Fruit fly (Drosophila melanogaster) whole organism, embryonic: Measurements from ENCODE around the gene CG1575.

ENCODE experiments used
- Bdp1 ChIP-seq: fragments of 200-800 bp; sonication (Bioruptor generic); optimal IDR thresholded peaks from 3 replicates; lab custom pipeline; 2016; ENCODE audit warnings: missing biosample characterization, missing genetic modification characterization
- CG1024 ChIP-seq: fragments of 200-800 bp; sonication (Bioruptor generic); IDR thresholded peaks from 2 replicates; pipeline ENCODE4 v1.3.6; 2022; ENCODE audit warnings: missing biosample characterization, missing genetic modification characterization
- CG10654 ChIP-seq: fragments of 200-800 bp; sonication (Bioruptor generic); optimal IDR thresholded peaks from 2 replicates; lab custom pipeline; 2016; ENCODE audit warnings: missing biosample characterization, missing genetic modification characterization
- CG11695 ChIP-seq: fragments of 200-800 bp; sonication (Bioruptor generic); IDR thresholded peaks from 3 replicates; pipeline ENCODE4 v1.3.6; 2022; ENCODE audit warnings: missing biosample characterization, missing genetic modification characterization
- CG12071 ChIP-seq: fragments of 200-800 bp; sonication (Bioruptor generic); optimal IDR thresholded peaks from 3 replicates; lab custom pipeline; 2018; ENCODE audit warnings: missing biosample characterization, mild to moderate bottlenecking, missing genetic modification characterization
- CG12659 ChIP-seq: fragments of 200-800 bp; sonication (Bioruptor generic); optimal IDR thresholded peaks from 3 replicates; lab custom pipeline; 2017; ENCODE audit warnings: mild to moderate bottlenecking, missing biosample characterization, missing genetic modification reagents, missing genetic modification characterization
- CG14014 ChIP-seq: fragments of 200-800 bp; sonication (Bioruptor generic); IDR thresholded peaks from 2 replicates; pipeline ENCODE4 v1.3.6; 2022; ENCODE audit warnings: missing biosample characterization, missing genetic modification characterization
- CG14441 ChIP-seq: fragments of 200-800 bp; sonication (Bioruptor generic); IDR thresholded peaks from 2 replicates; pipeline ENCODE4 v1.3.6; 2022; ENCODE audit warnings: missing biosample characterization, missing genetic modification characterization
- CG15601 ChIP-seq: fragments of 200-800 bp; sonication (Bioruptor generic); optimal IDR thresholded peaks from 3 replicates; lab custom pipeline; 2019; ENCODE audit warnings: missing biosample characterization, mild to moderate bottlenecking, missing genetic modification characterization, moderate library complexity
- CG17361 ChIP-seq: fragments of 200-800 bp; sonication (Bioruptor generic); IDR thresholded peaks from 3 replicates; pipeline ENCODE4 v1.3.6; 2022; ENCODE audit warnings: missing biosample characterization, missing genetic modification characterization
- CG2120 ChIP-seq: fragments of 200-800 bp; sonication (Bioruptor generic); optimal IDR thresholded peaks from 3 replicates; lab custom pipeline; 2016; ENCODE audit warnings: missing biosample characterization, missing genetic modification characterization
- CG4282 ChIP-seq: fragments of 200-800 bp; sonication (Bioruptor generic); optimal IDR thresholded peaks from 2 replicates; lab custom pipeline; 2016; ENCODE audit warnings: missing biosample characterization, missing genetic modification characterization
- CG4404 ChIP-seq: fragments of 200-800 bp; sonication (Bioruptor generic); IDR thresholded peaks from 2 replicates; pipeline ENCODE4 v1.3.6; 2022; ENCODE audit warnings: missing biosample characterization, missing genetic modification characterization
- CG7745 ChIP-seq: fragments of 200-800 bp; sonication (Bioruptor generic); optimal IDR thresholded peaks from 2 replicates; lab custom pipeline; 2018; ENCODE audit warnings: missing biosample characterization, mild to moderate bottlenecking, missing genetic modification characterization, moderate library complexity
- CG8765 ChIP-seq: fragments of 200-800 bp; sonication (Bioruptor generic); IDR thresholded peaks from 2 replicates; pipeline ENCODE4 v1.3.6; 2022; ENCODE audit warnings: missing biosample characterization, missing genetic modification characterization
- CkIIα-i1 ChIP-seq: fragments of 200-800 bp; sonication (Bioruptor generic); IDR thresholded peaks from 2 replicates; pipeline ENCODE4 v1.3.6; 2022; ENCODE audit warnings: missing biosample characterization, missing genetic modification characterization
- D19A ChIP-seq: fragments of 200-800 bp; optimal IDR thresholded peaks from 3 replicates; lab custom pipeline; 2019; ENCODE audit warnings: missing biosample characterization, mild to moderate bottlenecking, missing genetic modification characterization, moderate library complexity
- Dad ChIP-seq: fragments of 200-800 bp; sonication (Bioruptor generic); optimal IDR thresholded peaks from 3 replicates; lab custom pipeline; 2016; ENCODE audit warnings: missing biosample characterization, missing genetic modification characterization
- Eip74EF ChIP-seq, 2 experiments: fragments of 200-800 bp in 1 of 2; fragments of >200 bp in 1 of 2; sonication (Bioruptor generic) in 1 of 2; optimal IDR thresholded peaks; 2 replicates each; lab custom pipeline; 2017 to 2019; ENCODE audit warnings: missing biosample characterization in 2 of 2, missing genetic modification characterization in 2 of 2, mild to moderate bottlenecking in 1 of 2, moderate library complexity in 1 of 2
- Hand ChIP-seq: fragments of 200-800 bp; sonication (Bioruptor generic); optimal IDR thresholded peaks from 2 replicates; lab custom pipeline; 2017; ENCODE audit warnings: mild to moderate bottlenecking, missing biosample characterization, missing genetic modification reagents, missing genetic modification characterization
- Kr ChIP-seq: fragments of 200-800 bp; sonication (Bioruptor generic); optimal IDR thresholded peaks from 2 replicates; lab custom pipeline; 2017; ENCODE audit warnings: missing biosample characterization, mild to moderate bottlenecking, missing genetic modification characterization
- MESR4 ChIP-seq: fragments of 200-800 bp; sonication (Bioruptor generic); optimal IDR thresholded peaks from 2 replicates; lab custom pipeline; 2018; ENCODE audit warnings: missing biosample characterization, mild to moderate bottlenecking, missing genetic modification characterization, moderate library complexity
- MTF-1 ChIP-seq: fragments of 200-800 bp; sonication (Bioruptor generic); optimal IDR thresholded peaks from 2 replicates; lab custom pipeline; 2018; ENCODE audit warnings: missing biosample characterization, mild to moderate bottlenecking, missing genetic modification characterization, borderline replicate concordance
- Sry-β ChIP-seq: fragments of 200-800 bp; sonication (Bioruptor generic); optimal IDR thresholded peaks from 2 replicates; lab custom pipeline; 2018; ENCODE audit warnings: missing biosample characterization, mild to moderate bottlenecking, missing genetic modification characterization, moderate library complexity
- abd-A ChIP-seq: fragments of 200-800 bp; sonication (Bioruptor generic); optimal IDR thresholded peaks from 3 replicates; lab custom pipeline; 2019; ENCODE audit warnings: missing biosample characterization, mild to moderate bottlenecking, missing genetic modification characterization, moderate library complexity
- ac ChIP-seq: fragments of 200-800 bp; sonication (Bioruptor generic); optimal IDR thresholded peaks from 3 replicates; lab custom pipeline; 2017; ENCODE audit warnings: missing biosample characterization, mild to moderate bottlenecking, missing genetic modification characterization
- ato ChIP-seq: fragments of 200-800 bp; sonication (Bioruptor generic); IDR thresholded peaks from 2 replicates; pipeline ENCODE4 v1.3.6; 2022; ENCODE audit warnings: missing biosample characterization, missing genetic modification characterization; ENCODE audit not compliant: partially characterized antibody
- br ChIP-seq: fragments of >200 bp; optimal IDR thresholded peaks from 2 replicates; lab custom pipeline; 2017
- btn ChIP-seq: fragments of 200-800 bp; sonication (Bioruptor generic); optimal IDR thresholded peaks from 2 replicates; lab custom pipeline; 2016; ENCODE audit warnings: missing biosample characterization, missing genetic modification characterization
- croc ChIP-seq: fragments of 200-800 bp; sonication (Bioruptor generic); conservative IDR thresholded peaks from 3 replicates; pipeline ENCODE4 v1.3.6; 2022; ENCODE audit warnings: missing biosample characterization, missing genetic modification characterization
- dmrt11E ChIP-seq: fragments of 200-800 bp; sonication (Bioruptor generic); optimal IDR thresholded peaks from 3 replicates; lab custom pipeline; 2018; ENCODE audit warnings: missing biosample characterization, mild to moderate bottlenecking, missing genetic modification characterization, moderate library complexity
- exex ChIP-seq: fragments of 200-800 bp; sonication (Bioruptor generic); optimal IDR thresholded peaks from 4 replicates; lab custom pipeline; 2018; ENCODE audit warnings: missing biosample characterization, mild to moderate bottlenecking, missing genetic modification characterization, moderate library complexity
- fd64A ChIP-seq: fragments of 200-800 bp; sonication (Bioruptor generic); optimal IDR thresholded peaks from 3 replicates; lab custom pipeline; 2018; ENCODE audit warnings: missing biosample characterization, mild to moderate bottlenecking, missing genetic modification characterization
- grn ChIP-seq: fragments of 200-800 bp; sonication (Bioruptor generic); optimal IDR thresholded peaks from 3 replicates; lab custom pipeline; 2017; ENCODE audit warnings: missing biosample characterization, missing genetic modification characterization
- gt ChIP-seq: fragments of 200-800 bp; sonication (Bioruptor generic); IDR thresholded peaks from 2 replicates; pipeline ENCODE4 v1.3.6; 2022; ENCODE audit warnings: missing biosample characterization, missing genetic modification characterization
- h ChIP-seq: fragments of >200 bp; optimal IDR thresholded peaks from 2 replicates; lab custom pipeline; 2017
- jigr1 ChIP-seq: fragments of 200-800 bp; sonication (Bioruptor generic); IDR thresholded peaks from 3 replicates; pipeline ENCODE4 v1.3.6; 2022; ENCODE audit warnings: missing biosample characterization, missing genetic modification characterization
- lov ChIP-seq, 2 experiments: fragments of 200-800 bp in 1 of 2; fragments of >200 bp in 1 of 2; sonication (Bioruptor generic) in 1 of 2; IDR thresholded peaks in 1 of 2; optimal IDR thresholded peaks in 1 of 2; 2 replicates in 1 of 2; 3 replicates in 1 of 2; pipeline versions ENCODE4 v1.3.6 to Lab custom; 2017 to 2022; ENCODE audit warnings: missing biosample characterization in 1 of 2, missing genetic modification characterization in 1 of 2
- maf-S ChIP-seq: fragments of 200-800 bp; sonication (Bioruptor generic); optimal IDR thresholded peaks from 2 replicates; lab custom pipeline; 2016; ENCODE audit warnings: missing biosample characterization, missing genetic modification characterization
- mirr ChIP-seq: fragments of 200-800 bp; sonication (Bioruptor generic); optimal IDR thresholded peaks from 3 replicates; lab custom pipeline; 2018; ENCODE audit warnings: missing biosample characterization, mild to moderate bottlenecking, missing genetic modification characterization
- onecut ChIP-seq: fragments of 200-800 bp; sonication (Bioruptor generic); IDR thresholded peaks from 2 replicates; pipeline ENCODE4 v1.3.6; 2022; ENCODE audit warnings: missing biosample characterization, missing genetic modification characterization
- p53 ChIP-seq: fragments of 200-800 bp; sonication (Bioruptor generic); optimal IDR thresholded peaks from 2 replicates; lab custom pipeline; 2016; ENCODE audit warnings: missing biosample characterization, missing genetic modification characterization
- peb ChIP-seq: fragments of 200-800 bp; sonication (Bioruptor generic); IDR thresholded peaks from 2 replicates; pipeline ENCODE4 v1.3.6; 2022; ENCODE audit warnings: missing biosample characterization, missing genetic modification characterization
- pum ChIP-seq: fragments of 200-800 bp; sonication (Bioruptor generic); optimal IDR thresholded peaks from 2 replicates; lab custom pipeline; 2016; ENCODE audit warnings: missing biosample characterization, missing genetic modification characterization
- sens ChIP-seq: fragments of 200-800 bp; sonication (Bioruptor generic); peaks from one replicate; lab custom pipeline; 2016; ENCODE audit warnings: missing biosample characterization, missing genetic modification characterization
- sisA ChIP-seq: fragments of 200-800 bp; sonication (Bioruptor generic); IDR thresholded peaks from 2 replicates; pipeline ENCODE4 v1.3.6; 2022; ENCODE audit warnings: missing biosample characterization, missing genetic modification characterization
- sqz ChIP-seq: fragments of 200-800 bp; sonication (Bioruptor generic); optimal IDR thresholded peaks from 3 replicates; lab custom pipeline; 2018; ENCODE audit warnings: missing biosample characterization, mild to moderate bottlenecking, missing genetic modification characterization
- stwl ChIP-seq: fragments of 200-800 bp; sonication (Bioruptor generic); optimal IDR thresholded peaks from 3 replicates; lab custom pipeline; 2018; ENCODE audit warnings: missing biosample characterization, mild to moderate bottlenecking, missing genetic modification characterization, moderate library complexity
- tin ChIP-seq: fragments of 200-800 bp; sonication (Bioruptor generic); optimal IDR thresholded peaks from 3 replicates; lab custom pipeline; 2016; ENCODE audit warnings: missing biosample characterization, missing genetic modification characterization
- unpg ChIP-seq: fragments of 200-800 bp; sonication (Bioruptor generic); optimal IDR thresholded peaks from 3 replicates; lab custom pipeline; 2018; ENCODE audit warnings: missing biosample characterization, mild to moderate bottlenecking, missing genetic modification characterization, moderate library complexity
- z ChIP-seq: fragments of 200-800 bp; sonication (Bioruptor generic); IDR thresholded peaks from 3 replicates; pipeline ENCODE4 v1.3.6; 2022; ENCODE audit warnings: missing biosample characterization, missing genetic modification characterization

The CG1575 gene

dm6 chrX:8106281-8107050 lies 10.3 kb upstream of the CG1575 start (continued):
- TF ChIP-seq MTF-1: no peak
- no peak for TF ChIP-seq CG17361
- no peak for TF ChIP-seq maf-S (GFP tag; lab: Kevin White, UChicago)
- TF ChIP-seq CG12071 (GFP tag; lab: Kevin White, UChicago): no peak
- peak; percentile 53 for TF ChIP-seq sqz (GFP tag; lab: Kevin White, UChicago)
- no peak for TF ChIP-seq Bdp1 (GFP tag; lab: Kevin White, UChicago)
- TF ChIP-seq CG14441: no peak
- no peak for TF ChIP-seq gt
- no peak for TF ChIP-seq br
- no peak for TF ChIP-seq pum (GFP tag; lab: Kevin White, UChicago)
- TF ChIP-seq CG11695: no peak
- TF ChIP-seq mirr (GFP tag; lab: Kevin White, UChicago): peak; percentile 73
- TF ChIP-seq h: no peak
- no peak for TF ChIP-seq croc (GFP tag; lab: Robert Waterston, UW)
- TF ChIP-seq peb (GFP tag; lab: Robert Waterston, UW): no peak
- no peak for TF ChIP-seq Dad (GFP tag; lab: Kevin White, UChicago)
- peak; percentile 0 for TF ChIP-seq fd64A
- TF ChIP-seq CG1024 (GFP tag; lab: Robert Waterston, UW): no peak
- peak; percentile 10 for TF ChIP-seq CG15601 (tag; lab: Kevin White, UChicago)
- TF ChIP-seq grn: peak; percentile 89
- no peak for TF ChIP-seq ato (GFP tag; lab: Robert Waterston, UW)
- TF ChIP-seq p53 (GFP tag; lab: Kevin White, UChicago): no peak
- TF ChIP-seq lov (optimal IDR thresholded peaks at IDR 0.05; lab: Kevin White, UChicago): no peak
- no peak for TF ChIP-seq lov (GFP tag; IDR thresholded peaks at IDR 0.05; lab: Robert Waterston, UW)
- no peak for TF ChIP-seq sisA
- no peak for TF ChIP-seq Kr
- TF ChIP-seq Eip74EF (GFP tag; optimal IDR thresholded peaks at IDR 0.05; lab: Kevin White, UChicago): no peak
- TF ChIP-seq CG8765: no peak
- no peak for TF ChIP-seq btn (GFP tag; lab: Kevin White, UChicago)
- no peak for TF ChIP-seq CG4282 (GFP tag; lab: Kevin White, UChicago)
- peak; percentile 95 for TF ChIP-seq CG7745 (tag; lab: Kevin White, UChicago)
- no peak for TF ChIP-seq CG12659
- TF ChIP-seq ac (GFP tag; lab: Kevin White, UChicago): no peak
- TF ChIP-seq CG2120 (GFP tag; lab: Kevin White, UChicago): no peak
- no peak for TF ChIP-seq CG4404
- TF ChIP-seq tin (GFP tag; lab: Kevin White, UChicago): no peak
- TF ChIP-seq dmrt11E (tag; lab: Kevin White, UChicago): no peak
- no peak for TF ChIP-seq Sry-β (GFP tag; lab: Kevin White, UChicago)
- no peak for TF ChIP-seq CG14014 (GFP tag; lab: Robert Waterston, UW)
- no peak for TF ChIP-seq unpg (GFP tag; lab: Kevin White, UChicago)
- no peak for TF ChIP-seq MESR4
- TF ChIP-seq D19A (tag; lab: Kevin White, UChicago): no peak
- TF ChIP-seq Hand: no peak
- TF ChIP-seq onecut: no peak
- TF ChIP-seq sens: peak; percentile 67
- peak; percentile 80 for TF ChIP-seq z (GFP tag; lab: Robert Waterston, UW)
- no peak for TF ChIP-seq CG10654 (GFP tag; lab: Kevin White, UChicago)
- TF ChIP-seq CkIIα-i1 (GFP tag; lab: Robert Waterston, UW): no peak
- TF ChIP-seq exex (tag; lab: Kevin White, UChicago): peak; percentile 92
- no peak for TF ChIP-seq stwl (tag; lab: Kevin White, UChicago)
- no peak for TF ChIP-seq jigr1 (GFP tag; lab: Robert Waterston, UW)
- no peak for TF ChIP-seq abd-A (tag; lab: Kevin White, UChicago)
